Worm (Caenorhabditis elegans) whole organism, L4/young adult: ENCODE data around the gene fbxb-58.

Experiments used
- W03F9.2 ChIP-seq: fragments of 150-350 bp; optimal IDR thresholded peaks from 2 replicates; lab custom pipeline; 2014; ENCODE audit warnings: missing biosample characterization, missing genetic modification characterization
- dao-5 ChIP-seq: sonication (generic microtip); optimal IDR thresholded peaks from 2 replicates; lab custom pipeline; 2016; ENCODE audit warnings: missing genotype, missing genetic modification characterization, moderate library complexity, missing compliant biosample characterization
- him-1 ChIP-seq: sonication (generic microtip); optimal IDR thresholded peaks from 2 replicates; lab custom pipeline; 2016; ENCODE audit warnings: missing genotype, missing genetic modification reagents, missing genetic modification characterization, missing compliant biosample characterization

fbxb-58 gene

ce11 chrX:1613860-1614259 lies 14.1 kb upstream of the fbxb-58 start:
- no peak for TF ChIP-seq dao-5 (tag; lab: Kevin White, UChicago)
- TF ChIP-seq him-1 (tag; lab: Kevin White, UChicago) = no peak
- TF ChIP-seq W03F9.2 (tag; lab: Kevin White, UChicago) = no peak

- no peak for TF ChIP-seq him-1 (tag; lab: Kevin White, UChicago)
- no peak for TF ChIP-seq W03F9.2 (tag; lab: Kevin White, UChicago)
- TF ChIP-seq dao-5 (tag; lab: Kevin White, UChicago) = no peak
Observed at ce11 chrX:1620678-1621449, 7.1 kb upstream of the fbxb-58 start, which contains the start of gene H11E01.2. Gene H11E01.2 (plus strand): TSS chrX:1621057.

- TF ChIP-seq W03F9.2 (tag; lab: Kevin White, UChicago) = no peak
Observed at ce11 chrX:1623048-1623447, 4.9 kb upstream of the fbxb-58 start.

ce11 chrX:1627013-1627412 lies 924 bp upstream of the fbxb-58 start:
- TF ChIP-seq W03F9.2 (tag; lab: Kevin White, UChicago) = peak; percentile 97
- TF ChIP-seq dao-5 (tag; lab: Kevin White, UChicago) = peak; percentile 49
- TF ChIP-seq him-1 (tag; lab: Kevin White, UChicago) = peak; percentile 98

ce11 chrX:1629746-1630145 lies 1.8 kb downstream of the fbxb-58 start:
- no peak for TF ChIP-seq dao-5 (tag; lab: Kevin White, UChicago)
- TF ChIP-seq W03F9.2 (tag; lab: Kevin White, UChicago) = no peak
- TF ChIP-seq him-1 (tag; lab: Kevin White, UChicago) = no peak

- no peak for TF ChIP-seq dao-5 (tag; lab: Kevin White, UChicago)
- no peak for TF ChIP-seq W03F9.2 (tag; lab: Kevin White, UChicago)
- TF ChIP-seq him-1 (tag; lab: Kevin White, UChicago) = no peak
Observed at ce11 chrX:1630881-1631516, 3.1 kb downstream of the fbxb-58 start, which contains the start of gene ZK380.2. Gene ZK380.2 (plus strand): TSS chrX:1631466.

ce11 chrX:1643442-1644096 lies 15.6 kb downstream of the fbxb-58 start:
- no peak for TF ChIP-seq W03F9.2 (tag; lab: Kevin White, UChicago)
- no peak for TF ChIP-seq him-1 (tag; lab: Kevin White, UChicago)
- TF ChIP-seq dao-5 (tag; lab: Kevin White, UChicago) = no peak

- TF ChIP-seq dao-5 (tag; lab: Kevin White, UChicago) (no peak), him-1 (tag; lab: Kevin White, UChicago) (no peak), W03F9.2 (tag; lab: Kevin White, UChicago) (no peak)
Observed at ce11 chrX:1651668-1652067, 23.7 kb downstream of the fbxb-58 start, which contains the start of gene ZK380.4. Gene ZK380.4 (minus strand): TSS chrX:1651994.

ce11 chrX:1654146-1654545 lies 26.2 kb downstream of the fbxb-58 start, which contains the start of gene ZK380.6:
Gene ZK380.6 (plus strand): TSS chrX:1654446.
- TF ChIP-seq him-1 (tag; lab: Kevin White, UChicago) = no peak
- no peak for TF ChIP-seq dao-5 (tag; lab: Kevin White, UChicago)
- no peak for TF ChIP-seq W03F9.2 (tag; lab: Kevin White, UChicago)

ce11 chrX:1655207-1655606 lies 27.3 kb downstream of the fbxb-58 start, which contains the start of gene tbx-32:
Gene tbx-32 (plus strand): TSS chrX:1655507.
- TF ChIP-seq him-1 (tag; lab: Kevin White, UChicago) (no peak), W03F9.2 (tag; lab: Kevin White, UChicago) (no peak), dao-5 (tag; lab: Kevin White, UChicago) (no peak)

- TF ChIP-seq W03F9.2 (tag; lab: Kevin White, UChicago) (no peak), dao-5 (tag; lab: Kevin White, UChicago) (no peak), him-1 (tag; lab: Kevin White, UChicago) (no peak)
Observed at ce11 chrX:1664925-1665324, 37.0 kb downstream of the fbxb-58 start, which contains the start of gene R09H3.2. Gene R09H3.2 (minus strand): TSS chrX:1665025.

ce11 chrX:1667056-1667455 lies 39.1 kb downstream of the fbxb-58 start:
- TF ChIP-seq dao-5 (tag; lab: Kevin White, UChicago) (no peak), him-1 (tag; lab: Kevin White, UChicago) (no peak), W03F9.2 (tag; lab: Kevin White, UChicago) (no peak)

ce11 chrX:1668748-1669147 lies 40.8 kb downstream of the fbxb-58 start, which contains the start of gene R09H3.3:
Gene R09H3.3 (minus strand): TSS chrX:1668848.
- no peak for TF ChIP-seq dao-5 (tag; lab: Kevin White, UChicago)
- no peak for TF ChIP-seq W03F9.2 (tag; lab: Kevin White, UChicago)
- no peak for TF ChIP-seq him-1 (tag; lab: Kevin White, UChicago)
